Fruit fly (Drosophila melanogaster): ENCODE data around the gene CG10958.

The CG10958 gene

dm6 chrX:8112715-8113114 lies 19.4 kb upstream of the CG10958 start (continued):
- TF ChIP-seq Sox102F (GFP tag; optimal IDR thresholded peaks at IDR 0.05) (peak; percentile 1), Dad (GFP tag; optimal IDR thresholded peaks at IDR 0.05) (no peak), Neu2 (GFP tag; optimal IDR thresholded peaks at IDR 0.05; ENCODE audit: borderline replicate concordance) (no peak), Hand (GFP tag; optimal IDR thresholded peaks at IDR 0.05) (no peak), Usf (GFP tag; optimal IDR thresholded peaks at IDR 0.05) (no peak), Med (GFP tag) (peak; percentile 53), CG14965 (GFP tag; optimal IDR thresholded peaks at IDR 0.05; ENCODE audit: borderline replicate concordance) (no peak), sug (tag; optimal IDR thresholded peaks at IDR 0.05) (no peak), zfh2 (GFP tag; optimal IDR thresholded peaks at IDR 0.05) (peak; percentile 3), CG7839 (tag; optimal IDR thresholded peaks at IDR 0.05) (peak; percentile 53), jumu (GFP tag; optimal IDR thresholded peaks at IDR 0.05) (peak; percentile 7), MTF-1 (GFP tag; optimal IDR thresholded peaks at IDR 0.05; ENCODE audit: borderline replicate concordance) (no peak), CG6791 (GFP tag; IDR thresholded peaks at IDR 0.05; ENCODE audit: partially characterized antibody) (no peak), Fer3 (tag; optimal IDR thresholded peaks at IDR 0.05) (peak; percentile 27), CG3163 (GFP tag; optimal IDR thresholded peaks at IDR 0.05) (no peak), CG8944 (GFP tag; optimal IDR thresholded peaks at IDR 0.05) (no peak), hth (optimal IDR thresholded peaks at IDR 0.05) (no peak), Bteb2 (GFP tag; optimal IDR thresholded peaks at IDR 0.05) (no peak), tup (GFP tag; optimal IDR thresholded peaks at IDR 0.05) (no peak), CG6683 (GFP tag; optimal IDR thresholded peaks at IDR 0.05) (no peak), nerfin-1 (tag; optimal IDR thresholded peaks at IDR 0.05) (no peak), dpn (GFP tag; optimal IDR thresholded peaks at IDR 0.05) (peak; percentile 7 to 52), ttk (GFP tag; IDR thresholded peaks at IDR 0.05) (no peak), CG10959 (GFP tag; IDR thresholded peaks at IDR 0.05) (no peak), sens (GFP tag) (peak; percentile 47), row (GFP tag; IDR thresholded peaks at IDR 0.05) (peak; percentile 66), tio (GFP tag; optimal IDR thresholded peaks at IDR 0.05) (no peak), vnd (GFP tag; IDR thresholded peaks at IDR 0.05; ENCODE audit: partially characterized antibody) (no peak), Mes4 (GFP tag; optimal IDR thresholded peaks at IDR 0.05) (no peak), CG17361 (GFP tag; IDR thresholded peaks at IDR 0.05) (no peak), prd (optimal IDR thresholded peaks at IDR 0.05) (no peak), prd (GFP tag; IDR thresholded peaks at IDR 0.05) (no peak; the same call in 2 of the 3 replicates), lov (optimal IDR thresholded peaks at IDR 0.05) (no peak), lov (GFP tag; IDR thresholded peaks at IDR 0.05) (no peak), CG6854 (GFP tag; optimal IDR thresholded peaks at IDR 0.05) (no peak), rib (GFP tag; IDR thresholded peaks at IDR 0.05) (no peak), CG10462 (GFP tag; optimal IDR thresholded peaks at IDR 0.05) (no peak), chn (GFP tag; optimal IDR thresholded peaks at IDR 0.05) (no peak), Nf-YB (GFP tag; optimal IDR thresholded peaks at IDR 0.05) (no peak), CG30403 (GFP tag; optimal IDR thresholded peaks at IDR 0.05) (peak; percentile 30), Tbp (GFP tag; optimal IDR thresholded peaks at IDR 0.05) (no peak), Ets97D (GFP tag; optimal IDR thresholded peaks at IDR 0.05) (no peak), CG5953 (GFP tag; IDR thresholded peaks at IDR 0.05) (no peak), CG1832 (GFP tag; optimal IDR thresholded peaks at IDR 0.05) (no peak), Pdp1 (GFP tag; optimal IDR thresholded peaks at IDR 0.05) (peak in 1 of 2 experiments; percentile 14), Mrtf (GFP tag; IDR thresholded peaks at IDR 0.05) (no peak), onecut (GFP tag; IDR thresholded peaks at IDR 0.05) (no peak), CG6654 (GFP tag; optimal IDR thresholded peaks at IDR 0.05) (no peak), CG3065 (GFP tag; optimal IDR thresholded peaks at IDR 0.05) (no peak), so (GFP tag; IDR thresholded peaks at IDR 0.05) (no peak), vfl (GFP tag; optimal IDR thresholded peaks at IDR 0.05) (no peak), CG1603 (tag; optimal IDR thresholded peaks at IDR 0.05) (no peak), mam (GFP tag; optimal IDR thresholded peaks at IDR 0.05) (peak; percentile 41)

Measured in whole organism, embryonic.